Fruit fly (Drosophila melanogaster): ENCODE data around the gene CG18809.

DNA sequence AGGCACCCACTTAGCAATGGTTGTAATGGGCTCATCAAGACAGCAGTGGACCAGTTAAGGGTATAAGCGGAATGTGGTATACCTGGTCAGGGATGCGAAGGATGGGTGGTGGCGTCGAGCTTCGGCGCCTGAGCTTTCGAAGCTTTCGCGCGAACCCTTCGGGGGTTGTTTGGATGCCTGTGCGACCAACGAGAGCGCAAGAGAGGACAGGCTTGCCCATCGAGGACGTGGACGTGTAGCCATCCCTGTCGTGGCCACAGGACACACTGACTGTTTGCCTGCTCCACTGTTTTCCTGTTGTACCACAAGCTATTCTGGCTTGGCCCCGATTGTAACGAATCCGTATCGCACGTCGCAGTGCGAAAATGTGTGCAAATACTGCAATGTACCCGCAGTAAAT, 8.9 kb downstream of the CG18809 start, which contains the start of gene CG14234:
- TF ChIP-seq CG16779 (tag; optimal IDR thresholded peaks at IDR 0.05): no peak
- TF ChIP-seq Ets96B (tag; optimal IDR thresholded peaks at IDR 0.05): no peak

Data from whole organism, prepupa.